Comparison of ENCODE assay signal across 6 fruit fly cellular contexts in genomic region chr2L:9205133-9205615, dm6.
A peak's percentile ranks its signal among the peaks of the same experiment; 100 is the strongest.
TF ChIP-seq lines count a peak whose summit lies in the region.

No protein-coding gene starts in this region.

- no peak for TF ChIP-seq CTCF in whole organism, embryonic (GFP tag; optimal IDR thresholded peaks at IDR 0.05; lab: Kevin White, UChicago)

TF ChIP-seq in whole organism, 6 proteins besides CTCF, POLR2A, EP300 and RAD21:
- TF ChIP-seq CG8478 (optimal IDR thresholded peaks at IDR 0.05; lab: Kevin White, UChicago) (no peak), EcR (GFP tag; optimal IDR thresholded peaks at IDR 0.05; lab: Kevin White, UChicago) (peak; percentile 18 to 51)

TF ChIP-seq in whole organism, adult, 20 proteins besides CTCF, POLR2A, EP300 and RAD21 (continues in another document):
- peak; percentile 82 for TF ChIP-seq tj (GFP tag; optimal IDR thresholded peaks at IDR 0.05; lab: Kevin White, UChicago)
- TF ChIP-seq CG33017 (tag; optimal IDR thresholded peaks at IDR 0.05; lab: Kevin White, UChicago) = peak; percentile 85
- peak; percentile 63 for TF ChIP-seq Mnt (GFP tag; optimal IDR thresholded peaks at IDR 0.05; lab: Kevin White, UChicago)
- TF ChIP-seq toe (GFP tag; optimal IDR thresholded peaks at IDR 0.05; lab: Kevin White, UChicago) = peak; percentile 86
- peak; percentile 22 for TF ChIP-seq pad (GFP tag; optimal IDR thresholded peaks at IDR 0.05; lab: Kevin White, UChicago)
- peak; percentile 97 for TF ChIP-seq cic (GFP tag; optimal IDR thresholded peaks at IDR 0.05; lab: Kevin White, UChicago)
- peak; percentile 98 for TF ChIP-seq bab1 (GFP tag; optimal IDR thresholded peaks at IDR 0.05; lab: Kevin White, UChicago)
- peak; percentile 79 for TF ChIP-seq ovo (GFP tag; optimal IDR thresholded peaks at IDR 0.05; lab: Kevin White, UChicago)
- peak; percentile 69 for TF ChIP-seq Hr96 (GFP tag; optimal IDR thresholded peaks at IDR 0.05; lab: Kevin White, UChicago)
- peak; percentile 71 for TF ChIP-seq CG11617 (GFP tag; optimal IDR thresholded peaks at IDR 0.05; lab: Kevin White, UChicago)
- TF ChIP-seq CG5204 (GFP tag; optimal IDR thresholded peaks at IDR 0.05; lab: Kevin White, UChicago) = no peak
- no peak for TF ChIP-seq cnc (optimal IDR thresholded peaks at IDR 0.05; lab: Kevin White, UChicago)
- peak; percentile 41 for TF ChIP-seq CG7101 (tag; optimal IDR thresholded peaks at IDR 0.05; lab: Kevin White, UChicago)
- peak; percentile 34 for TF ChIP-seq Crg-1 (GFP tag; optimal IDR thresholded peaks at IDR 0.05; lab: Kevin White, UChicago)
- TF ChIP-seq CG14711 (tag; optimal IDR thresholded peaks at IDR 0.05; lab: Kevin White, UChicago) = peak; percentile 36
- TF ChIP-seq Clk (GFP tag; optimal IDR thresholded peaks at IDR 0.05; lab: Kevin White, UChicago) = peak; percentile 93
- TF ChIP-seq CG7045 (GFP tag; optimal IDR thresholded peaks at IDR 0.05; lab: Kevin White, UChicago) = peak; percentile 72
- TF ChIP-seq kay (GFP tag; lab: Kevin White, UChicago; ENCODE audit: borderline replicate concordance) = peak; percentile 99

TF ChIP-seq in whole organism, embryonic, 481 proteins besides CTCF, POLR2A, EP300 and RAD21 (continues in another document):
- peak; percentile 13 for TF ChIP-seq sug (tag; optimal IDR thresholded peaks at IDR 0.05; lab: Kevin White, UChicago)
- no peak for TF ChIP-seq Dek (tag; optimal IDR thresholded peaks at IDR 0.05; lab: Kevin White, UChicago)
- peak; percentile 23 for TF ChIP-seq CG2678 (tag; optimal IDR thresholded peaks at IDR 0.05; lab: Kevin White, UChicago)
- TF ChIP-seq CG12071 (GFP tag; optimal IDR thresholded peaks at IDR 0.05; lab: Kevin White, UChicago) = peak; percentile 65
- peak in 1 of 2 experiments; percentile 74 for TF ChIP-seq Pdp1 (GFP tag; optimal IDR thresholded peaks at IDR 0.05; lab: Kevin White, UChicago)
- no peak for TF ChIP-seq inv (GFP tag; IDR thresholded peaks at IDR 0.05; lab: Robert Waterston, UW; ENCODE audit: partially characterized antibody)
- peak; percentile 68 for TF ChIP-seq CG34376 (GFP tag; optimal IDR thresholded peaks at IDR 0.05; lab: Kevin White, UChicago)
- no peak; the same call in 1 of the 2 replicates for TF ChIP-seq chm (GFP tag; IDR thresholded peaks at IDR 0.05; lab: Robert Waterston, UW)
- peak; percentile 51 for TF ChIP-seq scrt (GFP tag; optimal IDR thresholded peaks at IDR 0.05; lab: Kevin White, UChicago)
- TF ChIP-seq Deaf1 (tag; optimal IDR thresholded peaks at IDR 0.05; lab: Kevin White, UChicago) = peak; percentile 29
- TF ChIP-seq kni (GFP tag; optimal IDR thresholded peaks at IDR 0.05; lab: Kevin White, UChicago) = peak; percentile 77
- TF ChIP-seq Bteb2 (GFP tag; optimal IDR thresholded peaks at IDR 0.05; lab: Kevin White, UChicago) = no peak
- TF ChIP-seq Side (GFP tag; optimal IDR thresholded peaks at IDR 0.05; lab: Kevin White, UChicago) = peak; percentile 50
- no peak for TF ChIP-seq CG14050 (GFP tag; IDR thresholded peaks at IDR 0.05; lab: Robert Waterston, UW)
- no peak for TF ChIP-seq Hey (tag; optimal IDR thresholded peaks at IDR 0.05; lab: Kevin White, UChicago)
- TF ChIP-seq pzg (GFP tag; optimal IDR thresholded peaks at IDR 0.05; lab: Kevin White, UChicago) = no peak
- TF ChIP-seq CG4404 (GFP tag; IDR thresholded peaks at IDR 0.05; lab: Robert Waterston, UW) = no peak
- TF ChIP-seq CG18476 (GFP tag; optimal IDR thresholded peaks at IDR 0.05; lab: Kevin White, UChicago) = no peak

TF ChIP-seq in whole organism, prepupa, 60 proteins besides CTCF, POLR2A, EP300 and RAD21 (continues in another document):
- TF ChIP-seq CG8632 (GFP tag; optimal IDR thresholded peaks at IDR 0.05; lab: Kevin White, UChicago) (peak; percentile 17), CG7368 (GFP tag; optimal IDR thresholded peaks at IDR 0.05; lab: Kevin White, UChicago) (peak; percentile 27), Lpt (GFP tag; optimal IDR thresholded peaks at IDR 0.05; lab: Kevin White, UChicago) (peak; percentile 71), OdsH (GFP tag; optimal IDR thresholded peaks at IDR 0.05; lab: Kevin White, UChicago) (no peak), pdm3 (GFP tag; optimal IDR thresholded peaks at IDR 0.05; lab: Kevin White, UChicago) (no peak), fd59A (GFP tag; optimal IDR thresholded peaks at IDR 0.05; lab: Kevin White, UChicago) (peak; percentile 18), CG34406 (GFP tag; optimal IDR thresholded peaks at IDR 0.05; lab: Kevin White, UChicago) (peak; percentile 40), CG15336 (GFP tag; IDR thresholded peaks at IDR 0.05; lab: Robert Waterston, UW) (peak; percentile 91), acj6 (GFP tag; optimal IDR thresholded peaks at IDR 0.05; lab: Kevin White, UChicago) (peak; percentile 14), Smox (GFP tag; optimal IDR thresholded peaks at IDR 0.05; lab: Kevin White, UChicago) (no peak), CG6792 (GFP tag; optimal IDR thresholded peaks at IDR 0.05; lab: Kevin White, UChicago) (no peak), lz (GFP tag; optimal IDR thresholded peaks at IDR 0.05; lab: Kevin White, UChicago) (no peak), esn (GFP tag; optimal IDR thresholded peaks at IDR 0.05; lab: Kevin White, UChicago) (peak; percentile 43), CG4318 (GFP tag; optimal IDR thresholded peaks at IDR 0.05; lab: Kevin White, UChicago) (no peak), Sox14 (GFP tag; optimal IDR thresholded peaks at IDR 0.05; lab: Kevin White, UChicago) (peak; percentile 49), spab (GFP tag; optimal IDR thresholded peaks at IDR 0.05; lab: Kevin White, UChicago) (peak; percentile 59), Ets21C (GFP tag; optimal IDR thresholded peaks at IDR 0.05; lab: Kevin White, UChicago) (no peak), Eip93F (GFP tag; optimal IDR thresholded peaks at IDR 0.05; lab: Kevin White, UChicago) (peak; percentile 99), CG10669 (GFP tag; optimal IDR thresholded peaks at IDR 0.05; lab: Kevin White, UChicago) (peak; percentile 18)

TF ChIP-seq in whole organism, pupa, 21 proteins besides CTCF, POLR2A, EP300 and RAD21:
- TF ChIP-seq CG9948 (tag; optimal IDR thresholded peaks at IDR 0.05; lab: Kevin White, UChicago) (peak; percentile 15), CG12605 (GFP tag; IDR thresholded peaks at IDR 0.05; lab: Robert Waterston, UW) (peak; percentile 95), CG8159 (tag; optimal IDR thresholded peaks at IDR 0.05; lab: Kevin White, UChicago) (peak; percentile 57), Snoo (tag; optimal IDR thresholded peaks at IDR 0.05; lab: Kevin White, UChicago) (peak; percentile 53), EcR (GFP tag; optimal IDR thresholded peaks at IDR 0.05; lab: Kevin White, UChicago) (peak; percentile 96), CG15710 (tag; optimal IDR thresholded peaks at IDR 0.05; lab: Kevin White, UChicago) (peak; percentile 58), gl (tag; optimal IDR thresholded peaks at IDR 0.05; lab: Kevin White, UChicago) (peak; percentile 83), Pif1B (GFP tag; optimal IDR thresholded peaks at IDR 0.05; lab: Kevin White, UChicago) (peak; percentile 72), CG17806 (tag; optimal IDR thresholded peaks at IDR 0.05; lab: Kevin White, UChicago) (no peak), CG13204 (GFP tag; optimal IDR thresholded peaks at IDR 0.05; lab: Kevin White, UChicago) (peak; percentile 79), Ets98B (GFP tag; IDR thresholded peaks at IDR 0.05; lab: Robert Waterston, UW) (peak; percentile 97), CG10348 (GFP tag; IDR thresholded peaks at IDR 0.05; lab: Robert Waterston, UW) (no peak), CG4496 (GFP tag; IDR thresholded peaks at IDR 0.05; lab: Robert Waterston, UW) (peak; percentile 84), fd96Ca (GFP tag; IDR thresholded peaks at IDR 0.05; lab: Robert Waterston, UW) (peak; percentile 95), D1 (tag; optimal IDR thresholded peaks at IDR 0.05; lab: Kevin White, UChicago) (no peak), CG32121 (GFP tag; IDR thresholded peaks at IDR 0.05; lab: Robert Waterston, UW) (peak; percentile 95), rn (GFP tag; IDR thresholded peaks at IDR 0.05; lab: Robert Waterston, UW) (no peak), CG34367 (tag; optimal IDR thresholded peaks at IDR 0.05; lab: Kevin White, UChicago) (peak; percentile 46), CG8301 (tag; optimal IDR thresholded peaks at IDR 0.05; lab: Kevin White, UChicago) (peak; percentile 40), Pif1A (GFP tag; optimal IDR thresholded peaks at IDR 0.05; lab: Kevin White, UChicago) (peak; percentile 55), CG14655 (GFP tag; optimal IDR thresholded peaks at IDR 0.05; lab: Kevin White, UChicago) (peak; percentile 57)

TF ChIP-seq in whole organism, wandering third instar larva, 38 proteins besides CTCF, POLR2A, EP300 and RAD21 (continues in another document):
- TF ChIP-seq h (GFP tag; optimal IDR thresholded peaks at IDR 0.05; lab: Kevin White, UChicago) (peak; percentile 65), dmrt93B (GFP tag; optimal IDR thresholded peaks at IDR 0.05; lab: Kevin White, UChicago) (no peak), Dif (GFP tag; optimal IDR thresholded peaks at IDR 0.05; lab: Kevin White, UChicago; ENCODE audit: partially characterized antibody) (peak; percentile 81), usp (GFP tag; optimal IDR thresholded peaks at IDR 0.05; lab: Kevin White, UChicago) (no peak), ey (GFP tag; optimal IDR thresholded peaks at IDR 0.05; lab: Kevin White, UChicago) (no peak), dl (GFP tag; optimal IDR thresholded peaks at IDR 0.05; lab: Kevin White, UChicago; ENCODE audit: insufficient read depth in 1 of 2, partially characterized antibody in 2 of 2) (peak; percentile 75 to 78), sage (GFP tag; optimal IDR thresholded peaks at IDR 0.05; lab: Kevin White, UChicago) (peak; percentile 88), psq (GFP tag; optimal IDR thresholded peaks at IDR 0.05; lab: Kevin White, UChicago) (peak; percentile 72), CG32264 (GFP tag; optimal IDR thresholded peaks at IDR 0.05; lab: Kevin White, UChicago) (peak; percentile 66), sv (GFP tag; optimal IDR thresholded peaks at IDR 0.05; lab: Kevin White, UChicago) (no peak), N (GFP tag; optimal IDR thresholded peaks at IDR 0.05; lab: Kevin White, UChicago) (no peak), Hr78 (GFP tag; optimal IDR thresholded peaks at IDR 0.05; lab: Kevin White, UChicago) (no peak), Myc (optimal IDR thresholded peaks at IDR 0.05; lab: Kevin White, UChicago) (no peak), lola (GFP tag; optimal IDR thresholded peaks at IDR 0.05; lab: Kevin White, UChicago) (no peak), Dfd (GFP tag; optimal IDR thresholded peaks at IDR 0.05; lab: Kevin White, UChicago) (no peak), GATAd (GFP tag; optimal IDR thresholded peaks at IDR 0.05; lab: Kevin White, UChicago) (no peak), br (GFP tag; optimal IDR thresholded peaks at IDR 0.05; lab: Kevin White, UChicago) (peak; percentile 37), Mio (GFP tag; optimal IDR thresholded peaks at IDR 0.05; lab: Kevin White, UChicago) (no peak), Jra (GFP tag; optimal IDR thresholded peaks at IDR 0.05; lab: Kevin White, UChicago) (peak; percentile 20), rgr (GFP tag; optimal IDR thresholded peaks at IDR 0.05; lab: Kevin White, UChicago) (peak; percentile 51), CrebA (GFP tag; optimal IDR thresholded peaks at IDR 0.05; lab: Kevin White, UChicago; ENCODE audit: borderline replicate concordance) (peak; percentile 92), fru (GFP tag; optimal IDR thresholded peaks at IDR 0.05; lab: Kevin White, UChicago) (peak; percentile 39), woc (GFP tag; optimal IDR thresholded peaks at IDR 0.05; lab: Kevin White, UChicago) (peak; percentile 58)
